Worm (Caenorhabditis elegans): ENCODE results near the gene ZK177.3.

DNA sequence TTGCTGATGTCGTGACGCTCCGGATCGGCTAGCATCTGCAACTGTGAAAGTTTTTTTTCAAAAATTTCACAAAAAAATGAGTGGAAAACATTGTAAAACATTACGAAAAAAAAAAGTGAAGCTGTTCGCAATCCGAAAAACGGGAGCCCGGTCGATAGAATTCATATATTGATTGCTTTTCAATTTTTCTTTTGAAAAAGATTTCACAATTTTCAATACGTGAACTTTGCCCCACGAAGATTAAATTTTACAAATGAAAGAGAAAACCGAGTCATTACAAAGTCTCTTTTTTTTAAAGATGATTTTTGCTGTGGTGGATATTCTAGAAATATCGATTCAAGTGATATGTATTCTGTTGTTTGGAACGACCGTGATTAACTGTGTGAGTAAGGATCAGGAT lies 21.2 kb upstream of the ZK177.3 start, which contains the start of gene F12A10.6:
- TF ChIP-seq attf-6 (GFP tag; IDR thresholded peaks at IDR 0.05) (no peak), him-1 (tag; optimal IDR thresholded peaks at IDR 0.05) (no peak), snpc-4 (GFP tag; optimal IDR thresholded peaks at IDR 0.05) (no peak), snpc-4 (tag; optimal IDR thresholded peaks at IDR 0.05) (no peak), F22D6.2 (tag; optimal IDR thresholded peaks at IDR 0.05) (no peak), ceh-40 (GFP tag; IDR thresholded peaks at IDR 0.05) (no peak), aptf-2 (GFP tag; conservative IDR thresholded peaks at IDR 0.05) (no peak)
